Worm (Caenorhabditis elegans): ENCODE data around the gene sqv-3.
A peak's percentile ranks its signal among the peaks of the same experiment; 100 is the strongest.

The sqv-3 gene

DNA sequence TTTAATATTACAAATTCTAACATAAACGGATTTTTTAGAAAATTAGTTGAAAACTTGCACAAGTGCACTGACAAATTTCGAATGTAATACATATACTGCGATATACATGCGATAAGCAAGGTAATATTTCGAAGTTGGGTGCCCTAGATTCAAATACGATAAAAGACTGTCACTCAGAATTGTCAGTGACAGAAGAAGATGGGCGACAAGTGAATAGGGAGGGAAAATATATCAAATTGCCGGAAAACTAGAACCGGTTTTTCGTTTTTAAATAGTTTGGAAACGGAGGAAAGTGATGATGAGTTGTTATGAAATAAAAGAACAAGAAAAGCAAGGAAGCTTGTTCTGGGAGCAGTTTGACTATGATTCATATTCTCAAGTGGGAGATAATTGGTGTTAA, 46.1 kb downstream of the sqv-3 start:
- TF ChIP-seq ztf-4 (tag; optimal IDR thresholded peaks at IDR 0.05): no peak
- no peak for TF ChIP-seq nhr-129 (tag; optimal IDR thresholded peaks at IDR 0.05)
- no peak for TF ChIP-seq ztf-1 (GFP tag; conservative IDR thresholded peaks at IDR 0.05)
- TF ChIP-seq sma-3 (GFP tag; optimal IDR thresholded peaks at IDR 0.05): no peak
- TF ChIP-seq nhr-6 (tag; optimal IDR thresholded peaks at IDR 0.05): no peak
- TF ChIP-seq mdl-1 (tag; optimal IDR thresholded peaks at IDR 0.05): no peak
- no peak for TF ChIP-seq nhr-11 (tag; optimal IDR thresholded peaks at IDR 0.05)
- TF ChIP-seq aly-2 (tag; optimal IDR thresholded peaks at IDR 0.05): no peak
- TF ChIP-seq lsy-2 (tag; optimal IDR thresholded peaks at IDR 0.05): no peak
- no peak for TF ChIP-seq ceh-82 (tag; optimal IDR thresholded peaks at IDR 0.05)
- no peak for TF ChIP-seq peb-1 (tag; optimal IDR thresholded peaks at IDR 0.05)
- no peak for TF ChIP-seq lin-11 (tag; optimal IDR thresholded peaks at IDR 0.05)
- TF ChIP-seq ztf-11 (tag; optimal IDR thresholded peaks at IDR 0.05): no peak
- TF ChIP-seq nhr-10 (tag; optimal IDR thresholded peaks at IDR 0.05): no peak
- TF ChIP-seq alr-1 (tag; optimal IDR thresholded peaks at IDR 0.05): no peak

DNA sequence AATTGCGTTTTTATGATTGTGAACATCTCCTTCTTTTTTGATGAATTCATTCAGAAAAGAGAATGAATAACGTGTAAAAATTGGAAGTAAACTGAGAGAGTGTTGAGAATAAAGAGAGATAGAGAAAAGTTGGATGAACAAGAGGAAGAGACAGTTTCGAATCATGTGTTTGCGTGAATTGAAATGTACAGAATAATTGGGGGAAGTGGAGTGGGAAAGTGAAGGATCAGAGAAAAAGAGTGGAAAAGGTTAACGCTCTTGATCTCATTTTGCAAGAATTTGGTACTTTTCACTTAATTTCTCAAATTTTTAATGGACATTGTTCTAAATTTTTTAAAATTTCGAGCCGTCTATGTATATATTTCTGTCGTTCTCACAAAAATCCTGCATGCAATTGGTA, 46.8 kb downstream of the sqv-3 start:
- TF ChIP-seq nhr-129 (tag; optimal IDR thresholded peaks at IDR 0.05) (peak; percentile 19), ztf-4 (tag; optimal IDR thresholded peaks at IDR 0.05) (no peak)

DNA sequence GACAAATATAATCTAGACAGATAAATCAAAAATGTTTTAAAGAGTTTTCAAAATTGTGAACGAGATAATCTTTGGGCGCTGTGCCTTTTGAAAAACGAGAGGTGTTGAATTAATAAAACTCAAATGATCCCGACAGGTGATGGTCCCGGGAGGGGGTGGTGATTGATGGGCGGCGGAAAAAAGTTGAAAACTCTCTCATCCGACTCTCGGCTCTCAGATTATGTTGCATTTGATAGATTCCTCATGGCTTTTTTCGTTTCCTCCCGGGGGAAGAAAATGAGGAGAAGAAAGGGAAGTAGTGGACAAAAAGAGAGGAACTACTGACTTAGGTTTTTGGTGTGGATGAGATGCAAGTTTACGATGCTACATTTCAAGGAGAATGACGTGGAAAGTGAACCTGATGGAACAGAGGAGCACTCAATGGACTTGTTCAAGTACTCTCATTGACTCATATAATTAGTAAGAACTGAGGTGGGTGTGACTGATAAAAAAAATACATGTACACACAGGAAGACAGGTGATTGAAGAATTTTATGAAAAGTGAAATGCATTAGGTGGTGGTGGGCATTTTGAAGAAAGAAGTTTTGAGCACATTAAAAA, 48.7 kb downstream of the sqv-3 start:
- no peak for TF ChIP-seq snpc-4 (tag; optimal IDR thresholded peaks at IDR 0.05)
- TF ChIP-seq lsy-2 (tag; optimal IDR thresholded peaks at IDR 0.05): peak in 1 of 2 experiments; percentile 44
- no peak for TF ChIP-seq ZK546.5 (tag; optimal IDR thresholded peaks at IDR 0.05)
- peak; percentile 8 for TF ChIP-seq C34F6.9 (tag; optimal IDR thresholded peaks at IDR 0.05)
- peak; percentile 40 for TF ChIP-seq zag-1 (tag; optimal IDR thresholded peaks at IDR 0.05)
- TF ChIP-seq mab-5 (tag; optimal IDR thresholded peaks at IDR 0.05): peak; percentile 45
- TF ChIP-seq nhr-10 (tag; optimal IDR thresholded peaks at IDR 0.05): no peak

DNA sequence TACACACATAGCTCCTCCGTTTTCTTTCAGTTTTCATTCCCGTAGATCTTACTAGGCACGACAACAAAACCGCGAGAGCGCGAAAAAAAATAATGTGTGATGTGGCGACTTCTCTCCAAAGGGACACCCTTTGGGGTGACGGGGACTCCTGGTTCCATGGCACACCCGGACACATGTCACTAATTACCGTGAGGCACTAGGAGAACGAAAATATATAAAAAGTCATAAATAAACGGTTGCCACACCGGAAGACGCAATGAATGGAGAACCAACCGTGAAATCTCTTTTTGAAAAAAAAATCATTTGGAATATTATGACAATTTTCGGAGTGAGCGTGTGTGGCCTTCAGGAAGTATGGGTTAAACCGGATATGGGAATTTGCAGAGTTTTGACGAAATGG, 49.7 kb downstream of the sqv-3 start:
- TF ChIP-seq nhr-129 (tag; optimal IDR thresholded peaks at IDR 0.05) (no peak), egl-27 (tag; optimal IDR thresholded peaks at IDR 0.05) (no peak), nhr-77 (tag; optimal IDR thresholded peaks at IDR 0.05) (no peak), elt-3 (tag; optimal IDR thresholded peaks at IDR 0.05) (no peak), fos-1 (tag; optimal IDR thresholded peaks at IDR 0.05) (no peak), zag-1 (tag; optimal IDR thresholded peaks at IDR 0.05) (no peak), F13H6.1 (tag; optimal IDR thresholded peaks at IDR 0.05) (no peak), peb-1 (tag; optimal IDR thresholded peaks at IDR 0.05) (no peak), elt-1 (tag; optimal IDR thresholded peaks at IDR 0.05) (no peak)
